Fruit fly (Drosophila melanogaster) S2 (cell line): ENCODE results near the gene side-IV.

Experiments used
- CG8478 ChIP-seq: fragments of >200 bp; optimal IDR thresholded peaks from 2 replicates; lab custom pipeline; 2018
- CTCF ChIP-seq, 2 experiments: fragments of >200 bp; optimal IDR thresholded peaks; 2 replicates each; lab custom pipeline; 2018

The side-IV gene

dm6 chr3R:13450338-13450737 lies at the start of gene side-IV:
Gene side-IV, plus strand, starts transcription at chr3R:13450590.
- TF ChIP-seq CG8478 (lab: Kevin White, UChicago) (no peak), CTCF (optimal IDR thresholded peaks at IDR 0.05; lab: Kevin White, UChicago) (no peak)

DNA sequence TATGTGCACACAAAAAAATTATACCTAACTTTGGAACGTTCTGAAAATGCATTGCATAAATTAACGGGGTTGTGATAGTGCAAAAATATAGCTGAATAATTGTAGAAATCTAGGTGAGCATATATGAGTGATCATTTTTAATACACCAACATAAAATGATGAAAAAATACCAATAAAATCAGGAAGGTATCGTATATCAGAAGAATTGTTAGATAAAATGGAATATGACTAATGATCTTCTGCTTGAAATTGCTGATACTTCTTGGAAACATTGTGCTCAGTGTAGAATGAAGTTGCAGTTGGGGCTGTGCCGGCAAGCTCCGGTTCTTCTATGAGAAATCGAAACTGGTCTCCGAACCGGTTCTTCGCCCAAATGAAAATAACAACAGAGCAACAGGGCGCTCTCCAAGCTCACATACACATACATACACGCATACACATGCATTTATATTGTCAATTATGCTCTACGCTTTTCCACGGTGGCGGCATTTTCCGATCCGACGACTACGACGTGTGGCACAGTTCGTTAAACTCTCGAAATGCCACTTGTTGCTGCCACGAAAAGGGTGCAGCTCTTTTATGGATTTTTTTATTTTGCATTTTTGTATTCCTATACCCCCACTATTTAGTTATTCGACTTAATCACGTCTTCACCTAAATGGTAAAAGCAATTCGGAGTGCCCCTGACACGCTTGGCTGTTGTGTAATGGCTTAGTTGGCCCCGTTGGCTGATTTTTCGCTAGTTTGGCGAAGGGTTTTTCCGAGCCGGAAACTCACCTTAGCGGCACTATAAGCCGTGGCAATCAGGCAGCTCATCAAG lies 49.3 kb upstream of the side-IV start:
- TF ChIP-seq CG8478 (lab: Kevin White, UChicago) (no peak), CTCF (optimal IDR thresholded peaks at IDR 0.05; lab: Kevin White, UChicago) (no peak)

- TF ChIP-seq CG8478 (lab: Kevin White, UChicago) (no peak), CTCF (optimal IDR thresholded peaks at IDR 0.05; lab: Kevin White, UChicago) (no peak)
These were observed 48.6 kb upstream of the side-IV start, which contains the start of gene GILT1 for dm6 chr3R:13401722-13402296. Gene GILT1, minus strand, starts transcription at chr3R:13401862.

dm6 chr3R:13403032-13403459 lies 47.3 kb upstream of the side-IV start, which contains the start of gene Dpm3:
Gene Dpm3, minus strand, starts transcription at chr3R:13403051.
- TF ChIP-seq CG8478 (lab: Kevin White, UChicago) = no peak
- peak; percentile 54 to 59 for TF ChIP-seq CTCF (optimal IDR thresholded peaks at IDR 0.05; lab: Kevin White, UChicago)

dm6 chr3R:13404841-13405441 lies 45.4 kb upstream of the side-IV start, which contains the start of gene yellow-e3:
Gene yellow-e3, minus strand, starts transcription at chr3R:13404870.
- TF ChIP-seq CG8478 (lab: Kevin White, UChicago) = no peak
- no peak for TF ChIP-seq CTCF (optimal IDR thresholded peaks at IDR 0.05; lab: Kevin White, UChicago)

- no peak for TF ChIP-seq CTCF (optimal IDR thresholded peaks at IDR 0.05; lab: Kevin White, UChicago)
- no peak for TF ChIP-seq CG8478 (lab: Kevin White, UChicago)
These were observed 43.5 kb upstream of the side-IV start, which contains the start of gene yellow-e2 for dm6 chr3R:13406898-13407297. Gene yellow-e2, minus strand, starts transcription at chr3R:13406998.

DNA sequence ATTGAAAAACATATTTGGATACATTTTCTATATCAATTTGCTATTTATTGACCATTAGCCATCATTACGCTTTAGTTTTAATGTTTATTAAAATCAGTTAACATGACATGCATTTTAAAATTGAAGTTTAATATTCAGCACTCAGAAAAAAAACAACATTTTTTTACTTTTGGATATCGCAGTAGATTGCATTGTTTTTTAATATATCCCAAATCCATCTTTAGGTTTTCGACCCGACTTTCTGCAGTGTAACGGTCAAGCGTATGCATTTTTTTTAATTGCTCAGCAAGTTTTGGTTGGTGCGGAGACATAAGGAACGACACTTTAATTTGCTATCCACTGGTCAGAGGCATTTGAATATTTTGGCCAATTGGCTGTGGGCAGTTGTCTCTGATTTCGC lies 37.7 kb upstream of the side-IV start:
- no peak for TF ChIP-seq CTCF (optimal IDR thresholded peaks at IDR 0.05; lab: Kevin White, UChicago)
- TF ChIP-seq CG8478 (lab: Kevin White, UChicago) = no peak

- TF ChIP-seq CTCF (optimal IDR thresholded peaks at IDR 0.05; lab: Kevin White, UChicago) (no peak), CG8478 (lab: Kevin White, UChicago) (no peak)
These were observed 35.2 kb upstream of the side-IV start, which contains the start of gene yellow-e for dm6 chr3R:13415186-13415585. Gene yellow-e, minus strand, starts transcription at chr3R:13415286.

- no peak for TF ChIP-seq CG8478 (lab: Kevin White, UChicago)
- TF ChIP-seq CTCF (optimal IDR thresholded peaks at IDR 0.05; lab: Kevin White, UChicago) = no peak
These were observed 33.3 kb upstream of the side-IV start for dm6 chr3R:13417067-13417595.

- TF ChIP-seq CG8478 (lab: Kevin White, UChicago) (no peak), CTCF (optimal IDR thresholded peaks at IDR 0.05; lab: Kevin White, UChicago) (no peak)
These were observed 30.4 kb upstream of the side-IV start, which contains the start of gene Ir87a for dm6 chr3R:13419979-13420378. Gene Ir87a, plus strand, starts transcription at chr3R:13420279.

DNA sequence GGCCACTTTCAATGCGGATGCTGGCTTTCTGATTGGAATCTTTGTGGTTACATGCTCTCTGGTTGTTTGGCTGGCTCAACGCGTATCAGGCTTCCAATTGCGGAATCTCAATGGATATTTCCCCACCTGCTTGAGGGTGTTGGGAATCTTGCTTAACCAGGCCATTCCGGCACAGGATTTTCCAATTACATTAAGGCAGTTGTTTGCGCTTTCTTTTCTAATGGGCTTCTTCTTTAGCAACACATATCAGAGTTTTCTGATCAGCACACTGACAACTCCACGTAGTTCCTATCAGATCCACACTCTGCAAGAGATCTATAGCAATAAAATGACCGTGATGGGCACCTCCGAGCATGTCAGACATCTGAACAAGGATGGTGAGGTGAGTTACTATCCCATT lies 28.2 kb upstream of the side-IV start:
- TF ChIP-seq CTCF (optimal IDR thresholded peaks at IDR 0.05; lab: Kevin White, UChicago) (no peak), CG8478 (lab: Kevin White, UChicago) (no peak)

DNA sequence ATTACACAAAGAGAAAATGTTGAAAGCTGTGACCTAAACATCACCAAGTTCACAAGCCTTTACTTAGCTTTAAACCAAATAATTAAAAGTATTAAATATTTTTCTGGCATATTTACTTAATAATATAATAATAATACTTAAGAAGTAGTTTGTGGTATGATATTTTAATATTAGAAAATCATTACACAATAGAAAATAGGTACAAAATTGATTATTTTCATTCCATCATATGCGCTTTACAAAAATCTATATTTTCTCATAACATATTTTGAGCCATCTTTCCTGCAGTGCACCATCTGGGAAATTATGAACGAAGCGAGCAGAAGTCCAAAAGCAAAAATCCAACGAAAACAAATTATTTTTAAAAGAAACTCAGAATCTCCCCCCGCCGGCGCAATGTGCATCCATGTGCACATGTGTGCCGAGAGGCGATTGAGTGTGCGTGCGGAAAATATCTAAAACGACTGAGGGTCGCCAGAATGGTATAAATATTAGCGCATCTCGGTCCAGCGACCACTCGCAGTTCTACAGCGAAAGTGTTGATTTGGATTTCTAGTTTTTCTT lies 24.8 kb upstream of the side-IV start, which contains the start of gene Act87E:
TSS of gene Act87E (plus strand) at position 514 of the 564 bp plus-strand sequence.
- TF ChIP-seq CG8478 (lab: Kevin White, UChicago) = no peak
- TF ChIP-seq CTCF (optimal IDR thresholded peaks at IDR 0.05; lab: Kevin White, UChicago) = no peak

dm6 chr3R:13428341-13429040 lies 21.9 kb upstream of the side-IV start:
- no peak for TF ChIP-seq CTCF (optimal IDR thresholded peaks at IDR 0.05; lab: Kevin White, UChicago)
- no peak for TF ChIP-seq CG8478 (lab: Kevin White, UChicago)
